Worm (Caenorhabditis elegans): Measurements from ENCODE around the gene F53F1.6.

The F53F1.6 gene

ce11 chrV:13409089-13409488 lies 8.3 kb downstream of the F53F1.6 start (continued):
- TF ChIP-seq tbp1 (GFP tag; optimal IDR thresholded peaks at IDR 0.05) = no peak
- TF ChIP-seq ztf-25 (GFP tag; IDR thresholded peaks at IDR 0.05) = no peak
- no peak for TF ChIP-seq hsf-1 (GFP tag; IDR thresholded peaks at IDR 0.05)
- no peak for TF ChIP-seq attf-6 (GFP tag; IDR thresholded peaks at IDR 0.05)
- peak; percentile 37; the same call in 1 of the 2 replicates for TF ChIP-seq ceh-91 (GFP tag; IDR thresholded peaks at IDR 0.05)

ce11 chrV:13408440-13408839 lies 9.0 kb downstream of the F53F1.6 start:
- TF ChIP-seq tbp1 (GFP tag; optimal IDR thresholded peaks at IDR 0.05) (no peak), Y53G8AR.9 (GFP tag; conservative IDR thresholded peaks at IDR 0.05) (0 out of 2 replicates have a peak, but pooled peaks have one; percentile 46), efl-1 (GFP tag; optimal IDR thresholded peaks at IDR 0.05) (no peak), snpc-4 (GFP tag; optimal IDR thresholded peaks at IDR 0.05) (no peak), snpc-4 (tag; optimal IDR thresholded peaks at IDR 0.05) (no peak), somi-1 (GFP tag; optimal IDR thresholded peaks at IDR 0.05) (no peak), attf-3 (GFP tag; conservative IDR thresholded peaks at IDR 0.05) (0 out of 2 replicates have a peak, but pooled peaks have one; percentile 6), F22D6.2 (tag; optimal IDR thresholded peaks at IDR 0.05) (no peak), pha-4 (tag; optimal IDR thresholded peaks at IDR 0.05) (no peak), nfya-2 (GFP tag; IDR thresholded peaks at IDR 0.05) (no peak), K12H6.12 (tag; optimal IDR thresholded peaks at IDR 0.05) (no peak), let-607 (tag; optimal IDR thresholded peaks at IDR 0.05) (no peak)

- TF ChIP-seq unc-62 (GFP tag; optimal IDR thresholded peaks at IDR 0.05) (no peak), sea-2 (GFP tag; IDR thresholded peaks at IDR 0.05) (no peak), zim-3 (tag; optimal IDR thresholded peaks at IDR 0.05) (no peak), mes-4 (tag; optimal IDR thresholded peaks at IDR 0.05) (no peak), chd-7 (tag; optimal IDR thresholded peaks at IDR 0.05) (no peak), B0019.2 (GFP tag; conservative IDR thresholded peaks at IDR 0.05) (no peak), tbx-9 (tag; optimal IDR thresholded peaks at IDR 0.05; ENCODE audit: borderline replicate concordance) (no peak), cebp-1 (GFP tag; IDR thresholded peaks at IDR 0.05) (peak; percentile 57; the same call in 1 of the 2 replicates), cebp-1 (tag; optimal IDR thresholded peaks at IDR 0.05) (peak; percentile 67), dpl-1 (GFP tag; optimal IDR thresholded peaks at IDR 0.05) (no peak), atf-7 (tag; optimal IDR thresholded peaks at IDR 0.05) (peak; percentile 21), lin-26 (GFP tag; IDR thresholded peaks at IDR 0.05) (no peak), snpc-1.3 (tag; optimal IDR thresholded peaks at IDR 0.05; ENCODE audit: insufficient read depth) (no peak), T26A5.8 (tag; optimal IDR thresholded peaks at IDR 0.05) (no peak), nhr-90 (tag; optimal IDR thresholded peaks at IDR 0.05) (no peak), akir-1 (GFP tag; optimal IDR thresholded peaks at IDR 0.05) (no peak), nhr-120 (GFP tag; IDR thresholded peaks at IDR 0.05) (no peak), F23B12.7 (tag; optimal IDR thresholded peaks at IDR 0.05; ENCODE audit: insufficient read depth) (no peak), dox-1 (GFP tag; IDR thresholded peaks at IDR 0.05) (0 out of 2 replicates have a peak, but pooled peaks have one; percentile 27), attf-3 (GFP tag; conservative IDR thresholded peaks at IDR 0.05) (0 out of 2 replicates have a peak, but pooled peaks have one; percentile 18), nhr-80 (tag; optimal IDR thresholded peaks at IDR 0.05) (peak; percentile 55), hlh-12 (tag; optimal IDR thresholded peaks at IDR 0.05) (no peak), ceh-27 (GFP tag; optimal IDR thresholded peaks at IDR 0.05) (no peak), madf-3 (GFP tag; IDR thresholded peaks at IDR 0.05) (0 out of 2 replicates have a peak, but pooled peaks have one; percentile 20), snpc-4 (GFP tag; optimal IDR thresholded peaks at IDR 0.05) (no peak), snpc-4 (tag; optimal IDR thresholded peaks at IDR 0.05) (no peak), egl-44 (GFP tag; IDR thresholded peaks at IDR 0.05) (no peak), Y53G8AR.9 (GFP tag; conservative IDR thresholded peaks at IDR 0.05) (no peak), Y95B8A.8 (GFP tag; IDR thresholded peaks at IDR 0.05) (no peak), ceh-91 (GFP tag; IDR thresholded peaks at IDR 0.05) (no peak), bed-1 (GFP tag; IDR thresholded peaks at IDR 0.05) (no peak)
Observed at ce11 chrV:13407913-13408312, 9.5 kb downstream of the F53F1.6 start, which contains the start of gene F53F1.3. Gene F53F1.3, plus strand, starts transcription at chrV:13408242.
